Worm (Caenorhabditis elegans): ENCODE results near the gene fbxa-144.

Gene fbxa-144

DNA sequence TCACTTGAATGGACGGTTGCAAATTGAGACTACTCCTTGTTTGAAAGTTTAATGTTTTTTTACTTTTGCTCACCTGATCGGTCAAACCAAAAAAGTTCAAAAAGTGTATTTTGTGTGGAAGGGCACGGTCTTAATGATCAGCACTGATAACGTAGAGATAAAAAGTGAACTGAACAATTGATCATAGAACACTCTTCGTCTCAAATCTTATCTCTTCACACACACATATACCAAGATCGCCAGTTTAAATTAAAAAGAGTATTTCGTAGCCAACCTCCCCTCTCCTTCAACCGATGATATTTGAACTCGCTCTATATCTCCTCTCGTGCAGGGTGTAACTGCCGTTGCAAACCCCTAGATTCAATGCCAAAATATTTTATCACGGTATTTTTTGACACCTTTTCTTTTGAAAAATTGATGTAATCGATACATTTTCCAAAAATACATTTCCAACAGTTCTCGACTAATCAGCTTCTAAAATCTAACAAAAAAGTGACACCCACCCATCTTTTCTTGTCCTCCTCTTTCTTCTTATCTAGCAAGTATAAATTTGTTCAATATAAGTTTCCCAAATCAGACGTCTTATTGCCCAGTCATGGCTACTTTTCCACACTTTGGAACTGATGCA lies 32.4 kb downstream of the fbxa-144 start, which contains the start of gene cth-1:
Gene cth-1 (plus strand): TSS at position 578 of the 628 bp plus-strand sequence.
- TF ChIP-seq elt-1 (tag; optimal IDR thresholded peaks at IDR 0.05) (peak; percentile 59), pqm-1 (tag; optimal IDR thresholded peaks at IDR 0.05) (peak; percentile 73), elt-2 (tag; optimal IDR thresholded peaks at IDR 0.05) (peak; percentile 60), nhr-237 (tag; optimal IDR thresholded peaks at IDR 0.05) (no peak), ceh-82 (tag; optimal IDR thresholded peaks at IDR 0.05) (no peak), elt-3 (tag; optimal IDR thresholded peaks at IDR 0.05) (peak in 1 of 3 experiments; percentile 72)

DNA sequence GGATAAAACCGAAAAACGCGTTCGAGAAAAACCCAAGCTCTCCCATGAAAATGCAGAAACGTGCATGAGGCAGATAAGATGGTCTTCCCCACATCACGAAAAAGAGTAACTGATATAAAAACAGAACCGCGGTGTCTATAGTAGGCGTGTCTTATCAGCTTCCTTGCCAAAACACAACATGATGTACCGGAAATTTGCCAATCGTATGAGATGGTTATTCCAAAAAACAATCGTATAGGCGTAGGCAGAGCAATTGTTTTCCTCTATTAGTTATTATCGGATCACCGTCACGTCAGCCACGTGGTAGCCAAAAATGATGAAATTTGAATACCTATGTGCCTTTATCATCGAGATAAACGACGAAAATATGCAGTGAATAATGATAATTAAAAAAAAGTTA lies 33.2 kb downstream of the fbxa-144 start, which contains the start of gene str-7:
Gene str-7 (minus strand): TSS at position 101 of the 400 bp plus-strand sequence.
- TF ChIP-seq tbx-2 (tag; optimal IDR thresholded peaks at IDR 0.05): no peak
- peak; percentile 2 for TF ChIP-seq pqm-1 (tag; optimal IDR thresholded peaks at IDR 0.05)
- no peak for TF ChIP-seq egl-5 (tag; optimal IDR thresholded peaks at IDR 0.05)
- TF ChIP-seq nhr-237 (tag; optimal IDR thresholded peaks at IDR 0.05): no peak
- TF ChIP-seq aly-2 (tag; optimal IDR thresholded peaks at IDR 0.05): no peak

DNA sequence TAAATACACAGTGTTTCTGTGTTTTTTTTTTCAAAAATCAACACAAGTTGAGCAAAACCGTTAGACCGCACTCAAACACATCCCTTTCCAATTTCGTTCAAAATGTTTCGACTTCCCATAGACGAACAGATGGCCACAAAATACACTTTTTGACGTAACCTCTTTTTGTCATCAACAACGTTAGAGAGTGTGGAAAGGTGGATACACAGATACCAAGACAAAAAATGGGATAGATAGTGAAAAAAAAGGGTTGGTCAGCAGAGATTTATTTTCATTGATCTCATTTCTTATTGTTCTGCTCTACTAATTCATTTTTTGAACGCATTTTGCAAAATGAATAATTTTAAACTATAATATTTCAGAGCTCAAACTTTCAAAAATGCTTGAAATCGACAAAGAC lies 37.7 kb downstream of the fbxa-144 start:
- TF ChIP-seq nhr-11 (tag; optimal IDR thresholded peaks at IDR 0.05) (no peak), elt-2 (tag; optimal IDR thresholded peaks at IDR 0.05) (peak; percentile 12), ceh-82 (tag; optimal IDR thresholded peaks at IDR 0.05) (no peak), ceh-28 (tag; optimal IDR thresholded peaks at IDR 0.05) (no peak), pqm-1 (tag; optimal IDR thresholded peaks at IDR 0.05) (peak; percentile 19)

DNA sequence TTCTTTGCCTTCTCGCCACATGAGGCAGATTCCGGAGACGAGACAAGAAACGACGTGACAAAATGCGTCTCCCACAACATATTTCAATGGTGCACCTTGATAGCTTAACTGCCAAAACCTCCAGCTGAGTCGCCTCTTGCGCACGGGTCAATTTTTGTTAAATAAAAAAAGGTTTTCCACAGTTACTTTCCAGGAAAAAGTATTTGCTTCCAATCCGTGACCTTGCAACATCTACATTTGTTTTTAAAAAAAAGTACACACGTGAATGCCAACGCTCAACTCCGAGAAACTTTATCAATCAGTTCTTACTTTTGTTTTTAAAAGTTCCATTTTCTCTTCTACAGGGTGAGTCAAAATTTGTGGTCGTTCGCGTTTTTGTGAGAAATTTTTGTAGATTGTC lies 38.3 kb downstream of the fbxa-144 start, which contains the start of gene F22B8.7:
Gene F22B8.7 (plus strand): TSS at position 301 of the 400 bp plus-strand sequence.
- TF ChIP-seq egl-5 (tag; optimal IDR thresholded peaks at IDR 0.05) (no peak), ZK546.5 (tag; optimal IDR thresholded peaks at IDR 0.05) (no peak), ama-1 (optimal IDR thresholded peaks at IDR 0.05) (no peak), unc-39 (tag; optimal IDR thresholded peaks at IDR 0.05) (no peak), mdl-1 (tag; optimal IDR thresholded peaks at IDR 0.05) (no peak), fos-1 (tag; optimal IDR thresholded peaks at IDR 0.05) (no peak), nhr-43 (tag; optimal IDR thresholded peaks at IDR 0.05; ENCODE audit: poor library complexity, severe bottlenecking) (no peak), daf-12 (tag; optimal IDR thresholded peaks at IDR 0.05) (no peak), ztf-4 (tag; optimal IDR thresholded peaks at IDR 0.05) (no peak), mml-1 (tag; optimal IDR thresholded peaks at IDR 0.05) (no peak), nhr-11 (tag; optimal IDR thresholded peaks at IDR 0.05) (no peak), lin-15B (tag; optimal IDR thresholded peaks at IDR 0.05) (no peak), elt-1 (tag; optimal IDR thresholded peaks at IDR 0.05) (no peak), pha-4 (tag; optimal IDR thresholded peaks at IDR 0.05) (no peak), skn-1 (tag; optimal IDR thresholded peaks at IDR 0.05) (no peak), nhr-28 (tag; optimal IDR thresholded peaks at IDR 0.05) (no peak), nhr-23 (tag; optimal IDR thresholded peaks at IDR 0.05) (no peak), ceh-9 (tag; optimal IDR thresholded peaks at IDR 0.05) (no peak), nhr-76 (tag; optimal IDR thresholded peaks at IDR 0.05) (no peak), snpc-4 (tag; optimal IDR thresholded peaks at IDR 0.05) (no peak)

DNA sequence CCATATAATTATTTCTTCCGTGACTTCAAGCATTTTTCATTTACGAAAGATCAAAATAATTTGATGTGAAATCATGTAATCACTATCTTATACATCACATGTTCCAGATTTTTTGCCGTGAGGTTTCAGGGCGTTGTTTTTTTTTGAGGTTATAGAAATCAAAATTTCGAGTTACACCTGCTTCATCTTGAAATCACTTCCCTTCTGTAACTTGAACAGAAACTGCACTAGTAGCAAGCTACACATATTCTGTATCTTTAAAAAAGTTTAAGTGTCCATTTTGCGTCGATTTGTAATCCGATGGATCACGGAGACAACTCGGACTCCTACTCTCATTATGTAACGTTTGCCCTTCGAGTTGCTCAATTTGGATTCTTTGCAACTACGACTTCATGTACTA lies 41.9 kb downstream of the fbxa-144 start, which contains the start of gene F22B8.3:
Gene F22B8.3 (plus strand): TSS at position 301 of the 400 bp plus-strand sequence.
- TF ChIP-seq ceh-28 (tag; optimal IDR thresholded peaks at IDR 0.05): no peak
- TF ChIP-seq ceh-16 (tag; optimal IDR thresholded peaks at IDR 0.05): no peak
- TF ChIP-seq ceh-9 (tag; optimal IDR thresholded peaks at IDR 0.05): no peak
- TF ChIP-seq nhr-23 (tag; optimal IDR thresholded peaks at IDR 0.05): no peak

Data from whole organism, L3 larva.